Fruit fly (Drosophila melanogaster) whole organism, wandering third instar larva: Measurements from ENCODE around the gene Chc.
"Not testable (repeated sequence)": the region's sequence is repeated elsewhere in the genome, so short reads cannot be mapped to it uniquely, and the experiment has no call there.

Experiments
- Abd-B ChIP-seq: fragments of >200 bp; optimal IDR thresholded peaks from 2 replicates; lab custom pipeline; 2017; ENCODE audit warnings: missing biosample characterization, missing genetic modification characterization
- Dfd ChIP-seq: fragments of >200 bp; optimal IDR thresholded peaks from 2 replicates; lab custom pipeline; 2017; ENCODE audit warnings: missing biosample characterization, missing genetic modification characterization
- Dif ChIP-seq: fragments of 200-275, 200-300 bp; sonication (Bioruptor generic); optimal IDR thresholded peaks from 2 replicates; lab custom pipeline; 2018; ENCODE audit warnings: missing biosample characterization, missing genetic modification characterization; ENCODE audit not compliant: partially characterized antibody
- HLH106 ChIP-seq: fragments of 200-800 bp; optimal IDR thresholded peaks from 3 replicates; lab custom pipeline; 2019; ENCODE audit warnings: missing biosample characterization, mild to moderate bottlenecking, missing genetic modification characterization, moderate library complexity
- Hnf4 ChIP-seq: fragments of 200-800 bp; sonication (Bioruptor generic); optimal IDR thresholded peaks from 2 replicates; lab custom pipeline; 2016; ENCODE audit warnings: missing biosample characterization, mild to moderate bottlenecking, missing genetic modification characterization
- Jra ChIP-seq: sonication (Bioruptor generic); optimal IDR thresholded peaks from 2 replicates; lab custom pipeline; 2016; ENCODE audit warnings: missing biosample characterization, missing genetic modification characterization
- Mio ChIP-seq: sonication (Bioruptor generic); optimal IDR thresholded peaks from 2 replicates; lab custom pipeline; 2016; ENCODE audit warnings: missing biosample characterization, missing genetic modification characterization
- N ChIP-seq: fragments of >200 bp; optimal IDR thresholded peaks from 2 replicates; lab custom pipeline; 2018; ENCODE audit warnings: missing biosample characterization, missing external identifiers, missing genetic modification characterization
- OdsH ChIP-seq: fragments of 200-800 bp; sonication (Bioruptor generic); optimal IDR thresholded peaks from 2 replicates; lab custom pipeline; 2016; ENCODE audit warnings: missing biosample characterization, mild to moderate bottlenecking, missing genetic modification characterization
- Rel ChIP-seq, 2 experiments: fragments of 200-800 bp; sonication (Bioruptor generic) in 1 of 2; optimal IDR thresholded peaks; 2 replicates in 1 of 2; 3 replicates in 1 of 2; lab custom pipeline; 2016 to 2019; ENCODE audit warnings: mild to moderate bottlenecking in 2 of 2, missing biosample characterization in 2 of 2, missing genetic modification characterization in 2 of 2, moderate library complexity in 1 of 2
- Sp1 ChIP-seq: fragments of 200-800 bp; sonication (Bioruptor generic); optimal IDR thresholded peaks from 3 replicates; lab custom pipeline; 2019; ENCODE audit warnings: missing biosample characterization, mild to moderate bottlenecking, missing genetic modification characterization, moderate library complexity
- Vsx2 ChIP-seq: fragments of 200-300, 225-300 bp; sonication (Bioruptor generic); optimal IDR thresholded peaks from 2 replicates; lab custom pipeline; 2018; ENCODE audit warnings: missing biosample characterization, missing genetic modification characterization; ENCODE audit not compliant: partially characterized antibody
- brk ChIP-seq: fragments of 200-800 bp; sonication (Bioruptor generic); optimal IDR thresholded peaks from 2 replicates; lab custom pipeline; 2016; ENCODE audit warnings: missing biosample characterization, mild to moderate bottlenecking, missing genetic modification characterization
- dl ChIP-seq, 2 experiments: fragments of 175-275, 200-275 bp in 1 of 2; fragments of 200-275 bp in 1 of 2; sonication (Bioruptor generic); optimal IDR thresholded peaks; lab custom pipeline; 2018; ENCODE audit warnings: mild to moderate bottlenecking in 2 of 2, missing biosample characterization in 2 of 2, missing genetic modification characterization in 2 of 2, moderate library complexity in 2 of 2; ENCODE audit not compliant: partially characterized antibody in 2 of 2, insufficient read depth in 1 of 2
- dsf ChIP-seq: sonication (Bioruptor generic); optimal IDR thresholded peaks from 2 replicates; lab custom pipeline; 2016; ENCODE audit warnings: missing biosample characterization, missing genetic modification characterization, borderline replicate concordance
- ey ChIP-seq: fragments of 200-800 bp; sonication (Bioruptor generic); optimal IDR thresholded peaks from 2 replicates; lab custom pipeline; 2016; ENCODE audit warnings: missing biosample characterization, missing genetic modification characterization
- foxo ChIP-seq, 2 experiments: fragments of 200-800 bp; sonication (Bioruptor generic); optimal IDR thresholded peaks; 2 replicates in 1 of 2; 3 replicates in 1 of 2; lab custom pipeline; 2016 to 2017; ENCODE audit warnings: missing biosample characterization in 2 of 2, missing genetic modification characterization in 2 of 2
- fru ChIP-seq: fragments of 200-800 bp; sonication (Bioruptor generic); optimal IDR thresholded peaks from 3 replicates; lab custom pipeline; 2016; ENCODE audit warnings: missing biosample characterization, mild to moderate bottlenecking, missing genetic modification characterization
- h ChIP-seq: fragments of 200-800 bp; sonication (Bioruptor generic); optimal IDR thresholded peaks from 3 replicates; lab custom pipeline; 2016; ENCODE audit warnings: missing biosample characterization, mild to moderate bottlenecking, missing genetic modification characterization
- psq ChIP-seq: fragments of 200-800 bp; sonication (Bioruptor generic); optimal IDR thresholded peaks from 3 replicates; lab custom pipeline; 2017; ENCODE audit warnings: missing biosample characterization, mild to moderate bottlenecking, missing genetic modification characterization, moderate library complexity
- rgr ChIP-seq: fragments of 200-800 bp; sonication (Bioruptor generic); optimal IDR thresholded peaks from 3 replicates; lab custom pipeline; 2016; ENCODE audit warnings: missing biosample characterization, mild to moderate bottlenecking, missing genetic modification characterization
- sage ChIP-seq: fragments of 200-800 bp; sonication (Bioruptor generic); optimal IDR thresholded peaks from 2 replicates; lab custom pipeline; 2016; ENCODE audit warnings: missing biosample characterization, mild to moderate bottlenecking, missing genetic modification characterization
- woc ChIP-seq: sonication (Bioruptor generic); optimal IDR thresholded peaks from 2 replicates; lab custom pipeline; 2016; ENCODE audit warnings: missing biosample characterization, mild to moderate bottlenecking, missing genetic modification characterization

The Chc gene

DNA sequence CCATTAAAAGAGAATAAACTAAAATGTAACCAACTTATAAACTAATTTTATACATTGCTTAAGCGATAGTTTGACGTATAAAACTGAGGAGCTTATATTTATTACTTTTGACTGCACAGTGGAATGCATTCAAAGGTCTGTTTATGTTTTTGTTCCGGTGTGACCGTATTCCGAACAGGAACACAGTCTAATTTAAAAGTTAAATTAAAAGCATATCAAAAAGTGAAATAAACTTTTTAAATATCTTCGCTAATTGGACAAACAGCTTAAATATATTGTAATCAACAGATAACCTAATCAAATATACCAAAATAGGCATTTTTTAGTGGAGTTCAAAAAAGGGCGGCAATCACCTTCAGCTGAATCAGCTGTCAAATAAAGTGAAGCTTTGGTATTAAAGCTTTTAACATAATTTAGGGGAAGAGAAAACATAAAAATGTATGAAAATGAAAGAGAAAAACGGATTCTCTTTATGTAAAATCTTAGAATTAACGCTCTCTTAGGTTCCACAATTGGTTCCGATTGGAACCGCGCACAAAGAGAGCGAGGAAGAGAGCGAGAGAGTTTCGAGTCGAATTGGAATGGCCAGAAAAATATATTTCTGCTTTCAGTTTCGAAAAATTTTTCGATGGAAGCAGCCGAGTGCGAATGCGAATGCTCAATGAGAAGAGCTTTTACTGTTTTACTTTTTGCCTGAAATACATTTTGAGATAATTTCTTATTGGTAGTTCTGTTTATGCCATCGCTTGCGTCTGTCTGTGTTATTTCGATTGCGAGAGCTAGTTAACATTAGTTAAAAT lies 31.3 kb downstream of the Chc start, which contains the start of the genes PGRP-LE and sd:
PGRP-LE (minus strand) TSS at position 117 of the 800 bp plus-strand sequence.
sd (plus strand) TSS at position 607 of the 800 bp plus-strand sequence.
- peak in 1 of 2 experiments; percentile 24 for TF ChIP-seq dl (GFP tag; optimal IDR thresholded peaks at IDR 0.05; lab: Kevin White, UChicago; ENCODE audit: insufficient read depth in 1 of 2, partially characterized antibody in 2 of 2)
- TF ChIP-seq psq (GFP tag; lab: Kevin White, UChicago) = no peak
- TF ChIP-seq Abd-B (GFP tag; lab: Kevin White, UChicago) = no peak
- TF ChIP-seq fru (GFP tag; lab: Kevin White, UChicago) = peak; percentile 40
- peak; percentile 51 for TF ChIP-seq sage (GFP tag; lab: Kevin White, UChicago)
- peak; percentile 58 for TF ChIP-seq brk
- TF ChIP-seq OdsH (GFP tag; lab: Kevin White, UChicago) = no peak
- no peak for TF ChIP-seq h (GFP tag; lab: Kevin White, UChicago)
- peak; percentile 4 for TF ChIP-seq woc (GFP tag; lab: Kevin White, UChicago)
- no peak for TF ChIP-seq Mio (GFP tag; lab: Kevin White, UChicago)
- peak; percentile 33 for TF ChIP-seq Rel (GFP tag; optimal IDR thresholded peaks at IDR 0.05; lab: Kevin White, UChicago)
- no peak for TF ChIP-seq Rel (tag; optimal IDR thresholded peaks at IDR 0.05; lab: Kevin White, UChicago)
- TF ChIP-seq Dif (GFP tag; lab: Kevin White, UChicago) = peak; percentile 47

dm6 chrX:15802880-15803650 lies 32.2 kb downstream of the Chc start:
- TF ChIP-seq Dfd (GFP tag; lab: Kevin White, UChicago) (no peak), Jra (GFP tag; lab: Kevin White, UChicago) (peak; percentile 11), Vsx2 (no peak), rgr (GFP tag; lab: Kevin White, UChicago) (peak; percentile 6), HLH106 (tag; lab: Kevin White, UChicago) (peak; percentile 37), psq (GFP tag; lab: Kevin White, UChicago) (peak; percentile 10), foxo (GFP tag; optimal IDR thresholded peaks at IDR 0.05; lab: Kevin White, UChicago) (peak in 1 of 2 experiments; percentile 35), woc (GFP tag; lab: Kevin White, UChicago) (peak; percentile 59), Rel (GFP tag; optimal IDR thresholded peaks at IDR 0.05; lab: Kevin White, UChicago) (no peak), Rel (tag; optimal IDR thresholded peaks at IDR 0.05; lab: Kevin White, UChicago) (peak; percentile 89), Hnf4 (GFP tag; lab: Kevin White, UChicago) (no peak), Sp1 (GFP tag; lab: Kevin White, UChicago) (peak; percentile 48)
- TF ChIP-seq, all 38 proteins: peak for 8

DNA sequence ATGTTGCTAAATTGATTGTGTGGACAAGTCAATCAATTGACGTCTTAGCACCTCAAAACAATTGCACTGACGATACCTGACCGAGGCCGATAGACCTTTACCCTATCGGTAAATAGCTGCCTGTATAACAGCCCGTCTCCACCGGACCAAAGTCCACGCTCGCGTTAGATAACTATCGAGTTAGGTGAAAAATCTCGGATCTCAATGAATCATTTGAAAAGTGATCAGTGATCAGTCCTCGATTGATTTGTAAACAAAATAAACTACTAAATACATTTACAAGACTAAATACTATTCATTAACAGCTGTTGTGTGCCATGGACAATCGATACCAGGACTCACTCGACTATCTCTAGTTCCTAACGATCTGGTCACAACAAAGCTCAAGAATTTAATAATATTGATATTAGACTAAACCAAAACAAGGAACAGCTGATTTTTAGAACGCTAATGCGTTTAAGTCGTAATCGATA lies 36.2 kb downstream of the Chc start, which contains the start of the genes sordd2 and CG15602:
sordd2 (minus strand) TSS at position 78 of the 473 bp plus-strand sequence.
CG15602 (plus strand) TSS at position 342 of the 473 bp plus-strand sequence.
- not testable (repeated sequence) for TF ChIP-seq ey, fru, dsf (GFP tag; lab: Kevin White, UChicago)
- TF ChIP-seq, all 38 proteins: peak for 0; not testable (repeated sequence) for 38

DNA sequence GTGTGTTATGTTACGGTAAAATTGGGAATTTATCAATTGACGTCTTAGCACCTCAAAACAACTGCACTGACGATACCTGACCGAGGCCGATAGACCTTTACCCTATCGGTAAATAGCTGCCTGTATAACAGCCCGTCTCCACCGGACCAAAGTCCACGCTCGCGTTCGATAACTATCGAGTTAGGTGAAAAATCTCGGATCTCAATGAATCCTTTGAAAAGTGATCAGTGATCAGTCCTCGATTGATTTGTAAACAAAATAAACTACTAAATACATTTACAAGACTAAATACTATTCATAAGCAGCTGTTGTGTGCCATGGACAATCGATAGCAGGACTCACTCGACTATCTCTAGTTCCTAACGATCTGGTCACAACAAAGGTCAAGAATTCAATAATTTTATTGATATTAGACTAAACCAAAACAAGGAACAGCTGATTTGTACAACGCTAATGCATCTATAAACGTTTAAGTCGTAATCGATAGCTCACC lies 39.3 kb downstream of the Chc start, which contains the start of gene sordd1:
sordd1 (minus strand) TSS at position 78 of the 493 bp plus-strand sequence.
- peak; percentile 66 for TF ChIP-seq N
- TF ChIP-seq, all 38 proteins: peak for 1; not testable (repeated sequence) for 37
